Worm (Caenorhabditis elegans) whole organism, young adult: ENCODE measurements around the gene srh-128.
A peak's percentile ranks its signal among the peaks of the same experiment; 100 is the strongest.

Source experiments
- D2030.7 ChIP-seq: fragments of 200-800 bp; sonication (Bioruptor generic); IDR thresholded peaks from 2 replicates; pipeline ENCODE4 v1.3.6; 2022; ENCODE audit warnings: missing genetic modification reagents, missing genetic modification characterization, missing compliant biosample characterization
- F10E7.11 ChIP-seq: sonication (generic microtip); optimal IDR thresholded peaks from 2 replicates; lab custom pipeline; 2017; ENCODE audit warnings: mild to moderate bottlenecking, missing genetic modification characterization, moderate library complexity, missing compliant biosample characterization
- F33H1.4 ChIP-seq: fragments of 200-800 bp; sonication (Bioruptor generic); IDR thresholded peaks from 2 replicates; pipeline ENCODE4 v1.3.6; 2022; ENCODE audit warnings: missing genetic modification reagents, missing genetic modification characterization, missing compliant biosample characterization
- F39B2.1 ChIP-seq: fragments of 200-800 bp; sonication (Bioruptor generic); IDR thresholded peaks from 2 replicates; pipeline ENCODE4 v1.3.6; 2022; ENCODE audit warnings: missing genetic modification reagents, missing genetic modification characterization, missing compliant biosample characterization
- F49E8.2 ChIP-seq: sonication (generic microtip); optimal IDR thresholded peaks from 3 replicates; lab custom pipeline; 2017; ENCODE audit warnings: missing genetic modification characterization, mild to moderate bottlenecking, missing compliant biosample characterization, antibody characterized with exemption, moderate library complexity; ENCODE audit not compliant: insufficient read depth
- F57A8.1 ChIP-seq: fragments of 200-800 bp; sonication (Bioruptor generic); optimal IDR thresholded peaks from 2 replicates; lab custom pipeline; 2018; ENCODE audit warnings: mild to moderate bottlenecking, missing genetic modification characterization, moderate library complexity, missing compliant biosample characterization
- K12H6.12 ChIP-seq: fragments of 200-800 bp; sonication (Bioruptor generic); optimal IDR thresholded peaks from 2 replicates; lab custom pipeline; 2018; ENCODE audit warnings: mild to moderate bottlenecking, missing genetic modification characterization, missing compliant biosample characterization
- T26A5.8 ChIP-seq: sonication (generic microtip); optimal IDR thresholded peaks from 2 replicates; lab custom pipeline; 2016; ENCODE audit warnings: missing genetic modification characterization, missing compliant biosample characterization
- Y79H2A.3 ChIP-seq: fragments of 200-800 bp; sonication (Bioruptor generic); conservative IDR thresholded peaks from 2 replicates; pipeline ENCODE4 v1.3.6; 2022; ENCODE audit warnings: missing genetic modification reagents, missing genetic modification characterization, missing compliant biosample characterization
- Y95B8A.8 ChIP-seq: fragments of 200-800 bp; sonication (Bioruptor generic); IDR thresholded peaks from 2 replicates; pipeline ENCODE4 v1.3.6; 2022; ENCODE audit warnings: missing genetic modification reagents, missing genetic modification characterization, missing compliant biosample characterization
- ama-1 ChIP-seq, 3 experiments: fragments of 150-350 bp in 1 of 3; sonication (generic microtip) in 2 of 3; optimal IDR thresholded peaks; 2 replicates each; lab custom pipeline; 2014 to 2018; ENCODE audit warnings: missing biosample characterization in 2 of 3, missing genetic modification characterization in 2 of 3, missing genetic modification reagents in 2 of 3
- aptf-2 ChIP-seq: fragments of 200-800 bp; sonication (Bioruptor generic); conservative IDR thresholded peaks from 2 replicates; pipeline ENCODE4 v1.3.6; 2022; ENCODE audit warnings: missing genetic modification reagents, missing genetic modification characterization, missing compliant biosample characterization
- atf-7 ChIP-seq: sonication (generic microtip); optimal IDR thresholded peaks from 2 replicates; lab custom pipeline; 2017; ENCODE audit warnings: mild to moderate bottlenecking, missing genetic modification characterization, missing compliant biosample characterization
- attf-5 ChIP-seq: fragments of 200-800 bp; sonication (Bioruptor generic); optimal IDR thresholded peaks from 2 replicates; lab custom pipeline; 2018; ENCODE audit warnings: mild to moderate bottlenecking, missing genetic modification characterization, missing compliant biosample characterization
- cebp-1 ChIP-seq, 2 experiments: fragments of 200-800 bp in 1 of 2; sonication (Bioruptor generic) in 1 of 2; sonication (generic microtip) in 1 of 2; IDR thresholded peaks in 1 of 2; optimal IDR thresholded peaks in 1 of 2; 2 replicates each; pipeline versions ENCODE4 v1.3.6 to Lab custom; 2017 to 2022; ENCODE audit warnings: missing compliant biosample characterization in 2 of 2, missing genetic modification characterization in 2 of 2, mild to moderate bottlenecking in 1 of 2, missing genetic modification reagents in 1 of 2, moderate library complexity in 1 of 2
- ceh-58 ChIP-seq: fragments of 200-800 bp; sonication (Bioruptor generic); IDR thresholded peaks from 2 replicates; pipeline ENCODE4 v1.3.6; 2022; ENCODE audit warnings: missing genetic modification characterization, missing compliant biosample characterization
- chd-7 ChIP-seq: sonication (generic microtip); optimal IDR thresholded peaks from 2 replicates; lab custom pipeline; 2016; ENCODE audit warnings: mild to moderate bottlenecking, missing genetic modification characterization, moderate library complexity, missing compliant biosample characterization
- dox-1 ChIP-seq: fragments of 200-800 bp; sonication (Bioruptor generic); IDR thresholded peaks from 2 replicates; pipeline ENCODE4 v1.3.6; 2022; ENCODE audit warnings: missing genetic modification reagents, missing genetic modification characterization, missing compliant biosample characterization
- dpff-1 ChIP-seq: sonication (generic microtip); optimal IDR thresholded peaks from 2 replicates; lab custom pipeline; 2017; ENCODE audit warnings: mild to moderate bottlenecking, missing genetic modification characterization, missing compliant biosample characterization
- ekl-4 ChIP-seq: fragments of 200-800 bp; sonication (Bioruptor generic); IDR thresholded peaks from 2 replicates; pipeline ENCODE4 v1.3.6; 2022; ENCODE audit warnings: missing genetic modification reagents, missing genetic modification characterization, missing compliant biosample characterization
- fkh-3 ChIP-seq: sonication (generic microtip); optimal IDR thresholded peaks from 2 replicates; lab custom pipeline; 2016; ENCODE audit warnings: mild to moderate bottlenecking, missing genetic modification characterization, missing compliant biosample characterization
- him-1 ChIP-seq: sonication (generic microtip); optimal IDR thresholded peaks from 2 replicates; lab custom pipeline; 2016; ENCODE audit warnings: missing genotype, missing genetic modification reagents, missing genetic modification characterization, missing compliant biosample characterization
- hmg-1.2 ChIP-seq: fragments of 200-800 bp; sonication (Bioruptor generic); IDR thresholded peaks from 2 replicates; pipeline ENCODE4 v1.3.6; 2022; ENCODE audit warnings: missing genetic modification reagents, missing genetic modification characterization, missing compliant biosample characterization
- hrde-1 ChIP-seq: sonication (generic microtip); optimal IDR thresholded peaks from 2 replicates; lab custom pipeline; 2016; ENCODE audit warnings: missing genetic modification characterization, mild to moderate bottlenecking, missing compliant biosample characterization, moderate library complexity, missing genotype, missing genetic modification reagents, borderline replicate concordance
- lin-26 ChIP-seq: fragments of 200-800 bp; sonication (Bioruptor generic); IDR thresholded peaks from 2 replicates; pipeline ENCODE4 v1.3.6; 2022; ENCODE audit warnings: missing genetic modification reagents, missing genetic modification characterization, missing compliant biosample characterization
- lin-35 ChIP-seq, 3 experiments: fragments of 150-350 bp in 2 of 3; sonication (generic microtip) in 1 of 3; optimal IDR thresholded peaks; 2 replicates each; lab custom pipeline; 2014 to 2018; ENCODE audit warnings: missing biosample characterization in 3 of 3, missing genetic modification characterization in 3 of 3, missing genetic modification reagents in 3 of 3
- lsy-27 ChIP-seq: sonication (generic microtip); optimal IDR thresholded peaks from 2 replicates; lab custom pipeline; 2017; ENCODE audit warnings: missing genetic modification characterization, mild to moderate bottlenecking, missing compliant biosample characterization, antibody characterized with exemption, missing genotype, borderline replicate concordance; ENCODE audit not compliant: insufficient read depth
- mcd-1 ChIP-seq: fragments of 200-800 bp; sonication (Bioruptor generic); IDR thresholded peaks from 2 replicates; pipeline ENCODE4 v1.3.6; 2022; ENCODE audit warnings: missing genetic modification reagents, missing genetic modification characterization, missing compliant biosample characterization
- nfya-1 ChIP-seq: sonication (generic microtip); optimal IDR thresholded peaks from 2 replicates; lab custom pipeline; 2017; ENCODE audit warnings: antibody characterized with exemption, missing compliant biosample characterization, missing genetic modification characterization, borderline replicate concordance; ENCODE audit not compliant: insufficient read depth
- pbrm-1 ChIP-seq: fragments of 200-800 bp; sonication (Bioruptor generic); IDR thresholded peaks from 2 replicates; pipeline ENCODE4 v1.3.6; 2022; ENCODE audit warnings: missing genetic modification reagents, missing genetic modification characterization, missing compliant biosample characterization
- sea-2 ChIP-seq: fragments of 200-800 bp; sonication (Bioruptor generic); IDR thresholded peaks from 2 replicates; pipeline ENCODE4 v1.3.6; 2022; ENCODE audit warnings: missing genetic modification characterization, missing compliant biosample characterization
- snpc-3.4 ChIP-seq: sonication (generic microtip); optimal IDR thresholded peaks from 2 replicates; lab custom pipeline; 2017; ENCODE audit warnings: missing genetic modification characterization, mild to moderate bottlenecking, missing compliant biosample characterization, antibody characterized with exemption, moderate library complexity, missing genotype, missing genetic modification reagents
- snpc-4 ChIP-seq, 5 experiments: fragments of 150-350 bp in 1 of 5; sonication (generic microtip) in 4 of 5; optimal IDR thresholded peaks; 2 replicates each; lab custom pipeline; 2014 to 2018; ENCODE audit warnings: missing genetic modification characterization in 5 of 5, missing biosample characterization in 3 of 5, antibody characterized with exemption in 2 of 5, mild to moderate bottlenecking in 2 of 5, missing compliant biosample characterization in 2 of 5, missing genotype in 2 of 5, moderate library complexity in 2 of 5, missing genetic modification reagents in 1 of 5
- unc-130 ChIP-seq: sonication (generic microtip); optimal IDR thresholded peaks from 2 replicates; lab custom pipeline; 2016; ENCODE audit warnings: missing genetic modification reagents, missing genetic modification characterization, missing compliant biosample characterization
- zfh-2 ChIP-seq: fragments of 200-800 bp; sonication (Bioruptor generic); conservative IDR thresholded peaks from 2 replicates; pipeline ENCODE4 v1.3.6; 2022; ENCODE audit warnings: missing genetic modification reagents, missing genetic modification characterization, missing compliant biosample characterization
- ztf-28 ChIP-seq: fragments of 200-800 bp; sonication (Bioruptor generic); IDR thresholded peaks from 2 replicates; pipeline ENCODE4 v1.3.6; 2022; ENCODE audit warnings: missing genetic modification reagents, missing genetic modification characterization, missing compliant biosample characterization

Gene srh-128

DNA sequence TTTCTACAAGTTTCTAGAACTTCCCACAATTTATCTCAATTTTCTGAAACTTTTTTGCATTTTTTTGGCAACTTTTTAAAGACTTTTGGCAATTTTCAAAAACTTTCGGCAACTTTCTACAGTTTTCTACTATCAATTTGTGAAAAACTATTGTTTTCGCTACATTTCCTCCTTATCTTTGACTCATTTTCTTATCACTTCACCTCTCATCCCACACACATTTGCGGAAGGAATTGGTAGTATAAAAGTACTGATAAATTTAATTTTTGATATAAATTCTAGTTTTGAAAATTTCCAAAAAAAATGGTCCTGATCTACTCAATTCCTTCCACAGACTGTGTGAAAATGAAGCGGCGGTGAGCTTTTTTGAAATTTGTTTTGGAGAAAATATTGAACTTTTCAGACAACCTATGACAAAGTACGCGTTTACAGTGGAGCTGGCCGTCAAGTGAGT lies 44.5 kb upstream of the srh-128 start, which contains the start of gene F29A7.4:
F29A7.4 (plus strand) TSS at position 404 of the 454 bp plus-strand sequence.
- TF ChIP-seq ekl-4 (GFP tag; lab: Robert Waterston, UW) = no peak
- TF ChIP-seq atf-7 (tag; lab: Kevin White, UChicago) = no peak

- TF ChIP-seq Y95B8A.8 (GFP tag; lab: Robert Waterston, UW) (no peak), unc-130 (GFP tag; lab: Kevin White, UChicago) (no peak), F57A8.1 (GFP tag; lab: Kevin White, UChicago) (no peak), K12H6.12 (tag; lab: Kevin White, UChicago) (peak; percentile 23), T26A5.8 (no peak), cebp-1 (GFP tag; IDR thresholded peaks at IDR 0.05; lab: Robert Waterston, UW) (no peak), cebp-1 (tag; optimal IDR thresholded peaks at IDR 0.05; lab: Kevin White, UChicago) (no peak), D2030.7 (no peak), Y79H2A.3 (no peak), pbrm-1 (GFP tag; lab: Robert Waterston, UW) (no peak), zfh-2 (GFP tag; lab: Robert Waterston, UW) (peak; percentile 46; the same call in 1 of the 2 replicates), F39B2.1 (GFP tag; lab: Robert Waterston, UW) (no peak), sea-2 (no peak), lin-35 (GFP tag; optimal IDR thresholded peaks at IDR 0.05; lab: Kevin White, UChicago) (no peak), lin-26 (GFP tag; lab: Robert Waterston, UW) (no peak), chd-7 (no peak), ama-1 (optimal IDR thresholded peaks at IDR 0.05; lab: Kevin White, UChicago) (no peak), ama-1 (GFP tag; optimal IDR thresholded peaks at IDR 0.05; lab: Kevin White, UChicago) (no peak), F10E7.11 (tag; lab: Kevin White, UChicago) (no peak), snpc-4 (GFP tag; optimal IDR thresholded peaks at IDR 0.05; lab: Kevin White, UChicago) (peak; percentile 57), snpc-4 (tag; optimal IDR thresholded peaks at IDR 0.05; lab: Kevin White, UChicago) (peak in 3 of 4 experiments; percentile 40 to 66 (median 52)), hrde-1 (tag; lab: Kevin White, UChicago) (no peak), attf-5 (GFP tag; lab: Kevin White, UChicago) (peak; percentile 2), him-1 (tag; lab: Kevin White, UChicago) (no peak), ceh-58 (GFP tag; lab: Robert Waterston, UW) (no peak), nfya-1 (tag; lab: Kevin White, UChicago) (no peak), hmg-1.2 (GFP tag; lab: Robert Waterston, UW) (peak; percentile 57; the same call in 1 of the 2 replicates), dpff-1 (tag; lab: Kevin White, UChicago) (no peak), lsy-27 (no peak), F33H1.4 (GFP tag; lab: Robert Waterston, UW) (no peak), fkh-3 (tag; lab: Kevin White, UChicago) (no peak), mcd-1 (0 out of 2 replicates have a peak, but pooled peaks have one; percentile 37), ztf-28 (no peak)
Measured at ce11 chrII:2747956-2748621, 43.0 kb upstream of the srh-128 start.

DNA sequence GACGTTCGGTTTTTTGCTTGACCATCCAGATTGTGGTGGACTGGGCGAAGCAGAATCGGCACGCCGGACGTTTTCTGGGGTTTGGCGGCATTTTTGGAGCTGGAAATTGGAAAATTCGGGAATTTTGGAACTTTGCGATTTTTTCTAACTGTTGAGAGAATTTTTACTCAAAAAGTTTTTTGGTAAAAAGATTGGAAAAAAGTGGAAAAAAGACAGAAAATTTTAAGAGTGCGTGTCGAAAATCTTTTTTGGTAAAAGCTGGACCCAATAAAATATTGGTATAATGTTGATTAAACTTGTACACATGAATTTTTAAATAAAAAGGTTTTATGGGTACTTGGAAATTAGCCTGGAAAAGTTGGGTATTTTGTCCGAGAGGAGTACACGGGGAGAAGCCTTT lies 37.2 kb upstream of the srh-128 start, which contains the start of gene T05A8.7:
T05A8.7 (minus strand) TSS at position 101 of the 400 bp plus-strand sequence.
- no peak for TF ChIP-seq aptf-2 (GFP tag; lab: Robert Waterston, UW)
- TF ChIP-seq F49E8.2 = no peak
- TF ChIP-seq ama-1 (optimal IDR thresholded peaks at IDR 0.05; lab: Kevin White, UChicago) = no peak
- TF ChIP-seq ama-1 (GFP tag; optimal IDR thresholded peaks at IDR 0.05; lab: Kevin White, UChicago) = no peak
- TF ChIP-seq snpc-3.4 = no peak
- no peak for TF ChIP-seq dox-1 (GFP tag; lab: Robert Waterston, UW)
